Worm (Caenorhabditis elegans) whole organism, L1 larva: Measurements from ENCODE around the gene fbxb-107.

ENCODE experiments used
- C16A3.4 ChIP-seq: fragments of 150-350 bp; optimal IDR thresholded peaks from 2 replicates; lab custom pipeline; 2014; ENCODE audit warnings: missing biosample characterization, missing genetic modification characterization
- fos-1 ChIP-seq: fragments of 150-350 bp; optimal IDR thresholded peaks from 2 replicates; lab custom pipeline; 2014; ENCODE audit warnings: missing biosample characterization, missing genetic modification characterization
- nhr-11 ChIP-seq: fragments of 150-350 bp; optimal IDR thresholded peaks from 2 replicates; lab custom pipeline; 2014; ENCODE audit warnings: missing biosample characterization, missing genetic modification characterization

- TF ChIP-seq nhr-11 (tag; lab: Kevin White, UChicago) (no peak), fos-1 (no peak), C16A3.4 (no peak)
Measured at ce11 chrII:2791693-2792092, 33.1 kb downstream of the fbxb-107 start.
